Worm (Caenorhabditis elegans) whole organism, L1 larva: ENCODE measurements around the gene F53C3.6.

Source experiments
- C34B4.2 ChIP-seq: sonication (generic microtip); optimal IDR thresholded peaks from 2 replicates; lab custom pipeline; 2017; ENCODE audit warnings: mild to moderate bottlenecking, missing genetic modification characterization, missing compliant biosample characterization
- blmp-1 ChIP-seq: fragments of 150-350 bp; optimal IDR thresholded peaks from 2 replicates; lab custom pipeline; 2014; ENCODE audit warnings: missing biosample characterization, missing genetic modification characterization
- dpl-1 ChIP-seq, 3 experiments: fragments of 150-350 bp in 2 of 3; sonication (generic microtip) in 1 of 3; optimal IDR thresholded peaks; 2 replicates each; lab custom pipeline; 2014 to 2017; ENCODE audit warnings: missing biosample characterization in 3 of 3, missing genetic modification characterization in 3 of 3, missing genetic modification reagents in 3 of 3
- fos-1 ChIP-seq: fragments of 150-350 bp; optimal IDR thresholded peaks from 2 replicates; lab custom pipeline; 2014; ENCODE audit warnings: missing biosample characterization, missing genetic modification characterization
- nhr-12 ChIP-seq: sonication (generic microtip); optimal IDR thresholded peaks from 2 replicates; lab custom pipeline; 2017; ENCODE audit warnings: missing biosample characterization, missing genetic modification characterization
- nhr-28 ChIP-seq: fragments of 150-350 bp; optimal IDR thresholded peaks from 2 replicates; lab custom pipeline; 2014; ENCODE audit warnings: missing biosample characterization, missing genetic modification characterization
- tlp-1 ChIP-seq: fragments of 150-350 bp; optimal IDR thresholded peaks from 2 replicates; lab custom pipeline; 2014; ENCODE audit warnings: missing biosample characterization, missing genetic modification characterization
- ztf-11 ChIP-seq, 2 experiments: sonication (generic microtip); optimal IDR thresholded peaks; 2 replicates each; lab custom pipeline; 2016 to 2017; ENCODE audit warnings: missing genetic modification characterization in 2 of 2, missing biosample characterization in 1 of 2, missing compliant biosample characterization in 1 of 2

ce11 chrII:3893911-3894310 is 4.0 kb upstream of the F53C3.6 start:
- TF ChIP-seq dpl-1 (GFP tag; optimal IDR thresholded peaks at IDR 0.05; lab: Kevin White, UChicago), result no peak
- no peak for TF ChIP-seq nhr-12 (tag; lab: Kevin White, UChicago)
- no peak for TF ChIP-seq nhr-28 (tag; lab: Kevin White, UChicago)
- TF ChIP-seq ztf-11 (tag; optimal IDR thresholded peaks at IDR 0.05; lab: Kevin White, UChicago), result no peak
- no peak for TF ChIP-seq tlp-1
- TF ChIP-seq fos-1 (tag; lab: Kevin White, UChicago), result no peak
- no peak for TF ChIP-seq blmp-1
- TF ChIP-seq C34B4.2 (tag; lab: Kevin White, UChicago), result no peak
